Worm (Caenorhabditis elegans) whole organism, L4 larva: ENCODE measurements around the gene ska-3.
A peak's percentile ranks its signal among the peaks of the same experiment; 100 is the strongest.

ENCODE experiments used
- F26F4.8 ChIP-seq: fragments of 200-800 bp; sonication (Bioruptor generic); conservative IDR thresholded peaks from 2 replicates; pipeline ENCODE4 v1.3.6; 2022; ENCODE audit warnings: missing genetic modification characterization, missing compliant biosample characterization
- F37D6.2 ChIP-seq: sonication (generic microtip); optimal IDR thresholded peaks from 2 replicates; lab custom pipeline; 2016; ENCODE audit warnings: mild to moderate bottlenecking, missing genetic modification characterization, missing compliant biosample characterization
- F44E2.7 ChIP-seq: fragments of 200-800 bp; sonication (Bioruptor generic); IDR thresholded peaks from 2 replicates; pipeline ENCODE4 v2.1.2; 2022; ENCODE audit warnings: missing genetic modification characterization, missing compliant biosample characterization
- F49E8.2 ChIP-seq: sonication (generic microtip); optimal IDR thresholded peaks from 2 replicates; lab custom pipeline; 2016; ENCODE audit warnings: missing compliant biosample characterization, mild to moderate bottlenecking, missing genetic modification characterization, borderline replicate concordance
- Y48G9A.11 ChIP-seq: fragments of 200-800 bp; sonication (Bioruptor generic); IDR thresholded peaks from 2 replicates; pipeline ENCODE4 v1.3.6; 2022; ENCODE audit warnings: missing genetic modification reagents, missing genetic modification characterization, missing compliant biosample characterization
- Y75B8A.6 ChIP-seq: fragments of 200-800 bp; sonication (Bioruptor generic); IDR thresholded peaks from 2 replicates; pipeline ENCODE4 v1.3.6; 2022; ENCODE audit warnings: missing genetic modification reagents, missing genetic modification characterization, missing compliant biosample characterization
- ama-1 ChIP-seq: fragments of 150-350 bp; optimal IDR thresholded peaks from 2 replicates; lab custom pipeline; 2014; ENCODE audit warnings: inconsistent platforms, mixed read lengths
- arid-1 ChIP-seq: fragments of 200-800 bp; sonication (Bioruptor generic); conservative IDR thresholded peaks from 2 replicates; pipeline ENCODE4 v1.3.6; 2022; ENCODE audit warnings: missing genetic modification reagents, missing genetic modification characterization, missing compliant biosample characterization
- ceh-20 ChIP-seq: fragments of 200-800 bp; sonication (Bioruptor generic); IDR thresholded peaks from 2 replicates; pipeline ENCODE4 v1.3.6; 2022; ENCODE audit warnings: missing genetic modification reagents, missing genetic modification characterization, missing compliant biosample characterization
- ceh-32 ChIP-seq: sonication (generic microtip); optimal IDR thresholded peaks from 2 replicates; lab custom pipeline; 2016; ENCODE audit warnings: mild to moderate bottlenecking, missing genetic modification characterization, missing compliant biosample characterization; ENCODE audit not compliant: poor library complexity
- ceh-44 ChIP-seq: fragments of 200-800 bp; sonication (Bioruptor generic); IDR thresholded peaks from 2 replicates; pipeline ENCODE4 v1.3.6; 2022; ENCODE audit warnings: missing genetic modification reagents, missing genetic modification characterization, missing compliant biosample characterization
- ctbp-1 ChIP-seq: fragments of 200-800 bp; sonication (Bioruptor generic); IDR thresholded peaks from 2 replicates; pipeline ENCODE4 v1.3.6; 2022; ENCODE audit warnings: missing genetic modification reagents, missing genetic modification characterization, missing compliant biosample characterization
- dmd-6 ChIP-seq: fragments of 200-800 bp; sonication (Bioruptor generic); IDR thresholded peaks from 2 replicates; pipeline ENCODE4 v1.3.6; 2022; ENCODE audit warnings: missing genetic modification reagents, missing genetic modification characterization, missing compliant biosample characterization
- dmd-8 ChIP-seq: fragments of 200-800 bp; sonication (Bioruptor generic); IDR thresholded peaks from 2 replicates; pipeline ENCODE4 v1.3.6; 2022; ENCODE audit warnings: missing genetic modification characterization, missing compliant biosample characterization
- dve-1 ChIP-seq: sonication (generic microtip); optimal IDR thresholded peaks from 2 replicates; lab custom pipeline; 2017; ENCODE audit warnings: antibody characterized with exemption, mild to moderate bottlenecking, missing genetic modification characterization, missing compliant biosample characterization; ENCODE audit not compliant: insufficient read depth
- egl-43 ChIP-seq: fragments of 200-800 bp; sonication (Bioruptor generic); IDR thresholded peaks from 2 replicates; pipeline ENCODE4 v1.3.6; 2022; ENCODE audit warnings: missing genetic modification reagents, missing genetic modification characterization, missing compliant biosample characterization
- fos-1 ChIP-seq: fragments of 150-350 bp; optimal IDR thresholded peaks from 2 replicates; lab custom pipeline; 2014; ENCODE audit warnings: missing biosample characterization, missing genetic modification characterization
- hlh-30 ChIP-seq: sonication (generic microtip); optimal IDR thresholded peaks from 2 replicates; lab custom pipeline; 2017; ENCODE audit warnings: antibody characterized with exemption, mild to moderate bottlenecking, missing genetic modification characterization, missing compliant biosample characterization; ENCODE audit not compliant: insufficient read depth
- hmg-1.1 ChIP-seq: fragments of 200-800 bp; sonication (Bioruptor generic); IDR thresholded peaks from 2 replicates; pipeline ENCODE4 v1.3.6; 2022; ENCODE audit warnings: missing genetic modification reagents, missing genetic modification characterization, missing compliant biosample characterization
- jun-1 ChIP-seq: fragments of 150-350 bp; optimal IDR thresholded peaks from 2 replicates; lab custom pipeline; 2014; ENCODE audit warnings: missing biosample characterization, missing genetic modification reagents, missing genetic modification characterization
- lin-15B ChIP-seq: fragments of 150-350 bp; sonication (generic microtip); optimal IDR thresholded peaks from 3 replicates; lab custom pipeline; 2014; ENCODE audit warnings: missing biosample characterization, missing genetic modification characterization
- lin-38 ChIP-seq: fragments of 200-800 bp; sonication (Bioruptor generic); IDR thresholded peaks from 2 replicates; pipeline ENCODE4 v1.3.6; 2022; ENCODE audit warnings: missing genetic modification reagents, missing genetic modification characterization, missing compliant biosample characterization
- lin-39 ChIP-seq: fragments of 150-350 bp; optimal IDR thresholded peaks from 2 replicates; lab custom pipeline; 2014; ENCODE audit warnings: missing biosample characterization, missing genetic modification reagents, missing genetic modification characterization
- lsy-2 ChIP-seq, 2 experiments: fragments of 150-350 bp in 1 of 2; sonication (generic microtip) in 1 of 2; optimal IDR thresholded peaks; 2 replicates each; lab custom pipeline; 2014 to 2017; ENCODE audit warnings: missing biosample characterization in 2 of 2, missing genetic modification characterization in 2 of 2
- mdt-29 ChIP-seq: fragments of 200-800 bp; sonication (Bioruptor generic); IDR thresholded peaks from 2 replicates; pipeline ENCODE4 v1.3.6; 2022; ENCODE audit warnings: missing genetic modification reagents, missing genetic modification characterization, missing compliant biosample characterization
- mep-1 ChIP-seq: fragments of 150-350 bp; sonication (generic microtip); optimal IDR thresholded peaks from 3 replicates; lab custom pipeline; 2014; ENCODE audit warnings: missing biosample characterization, missing genetic modification characterization
- mxl-2 ChIP-seq: fragments of 200-800 bp; sonication (Bioruptor generic); conservative IDR thresholded peaks from 2 replicates; pipeline ENCODE4 v1.3.6; 2022; ENCODE audit warnings: missing genetic modification reagents, missing genetic modification characterization, missing compliant biosample characterization
- nhr-10 ChIP-seq: fragments of 150-350 bp; optimal IDR thresholded peaks from 2 replicates; lab custom pipeline; 2014; ENCODE audit warnings: missing biosample characterization, missing genetic modification characterization
- nhr-28 ChIP-seq: fragments of 150-350 bp; optimal IDR thresholded peaks from 2 replicates; lab custom pipeline; 2014; ENCODE audit warnings: missing biosample characterization, missing genetic modification characterization
- nhr-41 ChIP-seq: fragments of 200-800 bp; sonication (Bioruptor generic); IDR thresholded peaks from 2 replicates; pipeline ENCODE4 v1.3.6; 2022; ENCODE audit warnings: missing genetic modification reagents, missing genetic modification characterization, missing compliant biosample characterization
- nhr-48 ChIP-seq: sonication (generic microtip); optimal IDR thresholded peaks from 2 replicates; lab custom pipeline; 2016; ENCODE audit warnings: mild to moderate bottlenecking, missing genetic modification characterization, missing compliant biosample characterization
- nhr-6 ChIP-seq: fragments of 150-350 bp; optimal IDR thresholded peaks from 2 replicates; lab custom pipeline; 2014; ENCODE audit warnings: missing biosample characterization, missing genetic modification characterization
- nhr-76 ChIP-seq: fragments of 150-350 bp; optimal IDR thresholded peaks from 2 replicates; lab custom pipeline; 2014; ENCODE audit warnings: missing biosample characterization, missing genetic modification characterization
- nhr-77 ChIP-seq: fragments of 150-350 bp; optimal IDR thresholded peaks from 2 replicates; lab custom pipeline; 2014; ENCODE audit warnings: missing biosample characterization, missing genetic modification characterization
- pha-4 ChIP-seq, 2 experiments: fragments of 150-350 bp in 1 of 2; fragments of 200-800 bp in 1 of 2; sonication (Bioruptor generic) in 1 of 2; IDR thresholded peaks in 1 of 2; optimal IDR thresholded peaks in 1 of 2; 2 replicates each; pipeline versions ENCODE4 v1.3.6 to Lab custom; 2014 to 2022; ENCODE audit warnings: missing genetic modification characterization in 2 of 2, missing genetic modification reagents in 2 of 2, missing biosample characterization in 1 of 2, missing compliant biosample characterization in 1 of 2
- set-16 ChIP-seq: fragments of 200-800 bp; sonication (Bioruptor generic); IDR thresholded peaks from 2 replicates; pipeline ENCODE4 v1.3.6; 2022; ENCODE audit warnings: missing genetic modification reagents, missing genetic modification characterization, missing compliant biosample characterization
- snpc-1.2 ChIP-seq: fragments of 200-800 bp; sonication (Bioruptor generic); IDR thresholded peaks from 2 replicates; pipeline ENCODE4 v1.3.6; 2022; ENCODE audit warnings: missing genetic modification reagents, missing genetic modification characterization, missing compliant biosample characterization
- tag-97 ChIP-seq: fragments of 200-800 bp; sonication (Bioruptor generic); IDR thresholded peaks from 2 replicates; pipeline ENCODE4 v1.3.6; 2022; ENCODE audit warnings: missing genetic modification characterization, missing compliant biosample characterization
- unc-130 ChIP-seq: sonication (generic microtip); optimal IDR thresholded peaks from 2 replicates; lab custom pipeline; 2016; ENCODE audit warnings: missing genetic modification reagents, missing genetic modification characterization, missing compliant biosample characterization
- unc-39 ChIP-seq: sonication (generic microtip); optimal IDR thresholded peaks from 2 replicates; lab custom pipeline; 2017; ENCODE audit warnings: missing biosample characterization, missing genetic modification characterization
- unc-62 ChIP-seq, 3 experiments: fragments of 150-350 bp in 1 of 3; sonication (generic microtip); optimal IDR thresholded peaks in 2 of 3; peaks in 1 of 3; 1 replicate in 1 of 3; 2 replicates in 2 of 3; lab custom pipeline; 2014 to 2017; ENCODE audit warnings: missing biosample characterization in 3 of 3, missing genetic modification characterization in 3 of 3, missing genetic modification reagents in 3 of 3, missing genotype in 1 of 3
- vab-7 ChIP-seq: fragments of 200-800 bp; sonication (Bioruptor generic); IDR thresholded peaks from 2 replicates; pipeline ENCODE4 v1.3.6; 2022; ENCODE audit warnings: missing genetic modification reagents, missing genetic modification characterization, missing compliant biosample characterization
- zag-1 ChIP-seq: fragments of 150-350 bp; optimal IDR thresholded peaks from 2 replicates; lab custom pipeline; 2014; ENCODE audit warnings: missing biosample characterization, missing genetic modification characterization
- zip-2 ChIP-seq: fragments of 150-350 bp; optimal IDR thresholded peaks from 2 replicates; lab custom pipeline; 2014; ENCODE audit warnings: missing biosample characterization, missing genetic modification characterization
- ztf-11 ChIP-seq: fragments of 150-350 bp; optimal IDR thresholded peaks from 2 replicates; lab custom pipeline; 2014; ENCODE audit warnings: missing biosample characterization, missing genetic modification characterization

The ska-3 gene

ce11 chrIII:5688246-5688645 lies 9.4 kb upstream of the ska-3 start (continued):
- TF ChIP-seq jun-1 (tag; lab: Kevin White, UChicago) (no peak), nhr-41 (GFP tag; lab: Robert Waterston, UW) (no peak), nhr-76 (tag; lab: Kevin White, UChicago) (no peak), Y75B8A.6 (GFP tag; lab: Robert Waterston, UW) (no peak), nhr-48 (tag; lab: Kevin White, UChicago) (no peak), unc-39 (no peak), pha-4 (GFP tag; IDR thresholded peaks at IDR 0.05; lab: Robert Waterston, UW) (no peak), pha-4 (tag; optimal IDR thresholded peaks at IDR 0.05; lab: Kevin White, UChicago) (peak; percentile 73), lsy-2 (tag; optimal IDR thresholded peaks at IDR 0.05; lab: Kevin White, UChicago) (peak in 1 of 2 experiments; percentile 64), nhr-28 (tag; lab: Kevin White, UChicago) (peak; percentile 40)
- TF ChIP-seq, all 104 proteins: peak for 18

- TF ChIP-seq nhr-77 (no peak), mep-1 (no peak), tag-97 (no peak)
Measured at ce11 chrIII:5683998-5684397, 5.2 kb upstream of the ska-3 start, which contains the start of gene rcan-1. rcan-1 (minus strand) TSS chrIII:5684098.

ce11 chrIII:5680141-5680540 lies 1.3 kb upstream of the ska-3 start, which contains the start of gene pst-2:
pst-2 (plus strand) TSS chrIII:5680433.
- TF ChIP-seq unc-130 (GFP tag; lab: Kevin White, UChicago) (peak; percentile 19), dmd-6 (GFP tag; lab: Robert Waterston, UW) (no peak), F44E2.7 (GFP tag; lab: Robert Waterston, UW) (no peak), ceh-44 (no peak), fos-1 (no peak), zag-1 (tag; lab: Kevin White, UChicago) (no peak), lin-15B (tag; lab: Kevin White, UChicago) (no peak), mdt-29 (GFP tag; lab: Robert Waterston, UW) (no peak), unc-62 (GFP tag; optimal IDR thresholded peaks at IDR 0.05 in 1 of 2; lab: Kevin White, UChicago) (no peak), unc-62 (tag; optimal IDR thresholded peaks at IDR 0.05; lab: Kevin White, UChicago) (no peak), pha-4 (GFP tag; IDR thresholded peaks at IDR 0.05; lab: Robert Waterston, UW) (peak; percentile 18; the same call in 1 of the 2 replicates), pha-4 (tag; optimal IDR thresholded peaks at IDR 0.05; lab: Kevin White, UChicago) (no peak), ama-1 (lab: Kevin White, UChicago) (no peak), Y48G9A.11 (GFP tag; lab: Robert Waterston, UW) (peak; percentile 69), F26F4.8 (GFP tag; lab: Robert Waterston, UW) (no peak), ceh-20 (GFP tag; lab: Robert Waterston, UW) (no peak), egl-43 (no peak), zip-2 (tag; lab: Kevin White, UChicago) (no peak), ztf-11 (no peak), hmg-1.1 (no peak), nhr-10 (tag; lab: Kevin White, UChicago) (no peak), unc-39 (no peak), nhr-6 (tag; lab: Kevin White, UChicago) (no peak), ctbp-1 (GFP tag; lab: Robert Waterston, UW) (no peak), arid-1 (GFP tag; lab: Robert Waterston, UW) (peak; percentile 31; the same call in 1 of the 2 replicates), hlh-30 (tag; lab: Kevin White, UChicago) (no peak), set-16 (GFP tag; lab: Robert Waterston, UW) (no peak), mxl-2 (no peak), F49E8.2 (tag; lab: Kevin White, UChicago) (peak; percentile 38), snpc-1.2 (GFP tag; lab: Robert Waterston, UW) (peak; percentile 21; the same call in 1 of the 2 replicates), F37D6.2 (tag; lab: Kevin White, UChicago) (no peak), lin-38 (peak; percentile 77), ceh-32 (no peak), dmd-8 (GFP tag; lab: Robert Waterston, UW) (0 out of 2 replicates have a peak, but pooled peaks have one; percentile 16), lin-39 (tag; lab: Kevin White, UChicago) (no peak), dve-1 (tag; lab: Kevin White, UChicago) (no peak), nhr-77 (no peak), lsy-2 (tag; optimal IDR thresholded peaks at IDR 0.05; lab: Kevin White, UChicago) (no peak), vab-7 (GFP tag; lab: Robert Waterston, UW) (no peak)
